Worm (Caenorhabditis elegans): ENCODE results near the gene nspc-17.
A peak's percentile ranks its signal among the peaks of the same experiment; 100 is the strongest.

Gene nspc-17

DNA sequence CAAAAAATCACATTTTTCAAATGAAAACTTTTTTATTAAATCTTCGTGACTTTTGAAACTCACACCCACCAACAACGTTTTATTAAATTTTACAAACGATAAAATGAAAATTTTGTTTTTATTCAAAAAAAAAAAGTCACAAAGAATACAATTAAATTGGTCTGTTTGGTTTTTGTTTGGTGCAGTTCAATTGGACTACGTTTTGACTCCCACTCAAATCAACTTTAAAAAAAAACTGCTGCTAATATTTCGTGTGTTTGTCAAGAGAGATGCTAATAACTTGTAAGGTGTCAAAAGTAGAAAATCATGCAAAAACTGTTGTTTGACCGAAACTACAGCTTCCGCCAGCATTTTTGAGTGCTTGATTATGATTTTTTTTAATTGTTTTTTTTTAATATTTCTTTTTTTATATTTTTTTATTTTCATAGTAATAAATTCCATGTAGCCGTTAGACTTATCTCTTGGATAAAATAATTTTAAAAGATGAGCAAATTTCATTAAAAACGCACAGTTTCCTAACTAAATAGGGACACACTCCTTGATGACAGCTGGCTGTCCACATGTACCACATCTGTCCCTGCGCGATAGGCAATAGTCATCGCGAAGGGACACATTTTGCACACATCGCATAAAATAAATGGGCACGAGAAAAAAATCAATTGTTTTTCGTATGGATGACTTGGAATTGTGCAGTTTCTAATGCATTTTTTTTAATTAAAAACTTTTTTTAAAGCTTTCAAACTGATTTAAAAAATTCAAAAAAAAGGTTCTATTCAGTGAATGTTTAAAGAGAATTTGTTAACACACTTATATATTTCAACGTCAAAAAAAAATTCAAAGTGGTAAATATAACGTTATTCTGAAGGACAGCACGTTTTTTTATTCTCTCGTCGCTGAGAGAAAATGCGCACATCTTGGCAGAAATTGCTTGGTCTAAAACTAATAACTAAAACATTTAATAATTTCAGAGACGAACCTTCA lies 634 bp upstream of the nspc-17 start:
- TF ChIP-seq nhr-76 (tag; optimal IDR thresholded peaks at IDR 0.05) (peak; percentile 28), drap-1 (GFP tag; optimal IDR thresholded peaks at IDR 0.05) (peak; percentile 96), mls-2 (tag; optimal IDR thresholded peaks at IDR 0.05) (peak; percentile 62), hlh-1 (tag; optimal IDR thresholded peaks at IDR 0.05) (peak; percentile 83), mep-1 (tag; optimal IDR thresholded peaks at IDR 0.05) (peak; percentile 98), nhr-237 (tag; optimal IDR thresholded peaks at IDR 0.05) (peak; percentile 100), ztf-11 (tag; optimal IDR thresholded peaks at IDR 0.05) (peak; percentile 96), mab-5 (tag; optimal IDR thresholded peaks at IDR 0.05) (peak; percentile 90), zip-8 (tag; optimal IDR thresholded peaks at IDR 0.05) (no peak), lsy-2 (tag; optimal IDR thresholded peaks at IDR 0.05) (peak; percentile 91), lin-13 (tag; optimal IDR thresholded peaks at IDR 0.05) (peak; percentile 94), elt-1 (tag; optimal IDR thresholded peaks at IDR 0.05; ENCODE audit: borderline replicate concordance, insufficient read depth) (peak; percentile 74), ceh-39 (tag; optimal IDR thresholded peaks at IDR 0.05) (peak; percentile 97), blmp-1 (tag; optimal IDR thresholded peaks at IDR 0.05) (peak; percentile 24), tbx-8 (GFP tag; optimal IDR thresholded peaks at IDR 0.05) (peak; percentile 39), nhr-28 (tag; optimal IDR thresholded peaks at IDR 0.05) (peak; percentile 11), ces-1 (GFP tag; optimal IDR thresholded peaks at IDR 0.05) (peak; percentile 99), lin-32 (GFP tag; optimal IDR thresholded peaks at IDR 0.05) (peak; percentile 68), sem-2 (GFP tag; optimal IDR thresholded peaks at IDR 0.05) (no peak), ceh-43 (GFP tag; optimal IDR thresholded peaks at IDR 0.05) (peak; percentile 62), sptf-1 (tag; optimal IDR thresholded peaks at IDR 0.05) (peak; percentile 88), flh-1 (GFP tag; optimal IDR thresholded peaks at IDR 0.05) (no peak), nhr-2 (tag; optimal IDR thresholded peaks at IDR 0.05) (peak; percentile 75), unc-39 (tag; optimal IDR thresholded peaks at IDR 0.05) (peak; percentile 80), cnd-1 (tag; optimal IDR thresholded peaks at IDR 0.05) (peak; percentile 87), ceh-83 (GFP tag; optimal IDR thresholded peaks at IDR 0.05) (peak; percentile 69), unc-62 (GFP tag; optimal IDR thresholded peaks at IDR 0.05) (peak; percentile 94), pha-4 (tag; optimal IDR thresholded peaks at IDR 0.05) (peak; percentile 99), ham-2 (GFP tag; optimal IDR thresholded peaks at IDR 0.05) (peak; percentile 8), nhr-12 (tag; optimal IDR thresholded peaks at IDR 0.05) (peak; percentile 97), elt-3 (tag; optimal IDR thresholded peaks at IDR 0.05) (peak; percentile 89), M03D4.4 (tag; optimal IDR thresholded peaks at IDR 0.05) (peak; percentile 68), bed-3 (GFP tag; optimal IDR thresholded peaks at IDR 0.05) (no peak), unc-120 (tag; optimal IDR thresholded peaks at IDR 0.05; ENCODE audit: poor library complexity, severe bottlenecking) (peak; percentile 93), snpc-4 (tag; optimal IDR thresholded peaks at IDR 0.05) (no peak)

DNA sequence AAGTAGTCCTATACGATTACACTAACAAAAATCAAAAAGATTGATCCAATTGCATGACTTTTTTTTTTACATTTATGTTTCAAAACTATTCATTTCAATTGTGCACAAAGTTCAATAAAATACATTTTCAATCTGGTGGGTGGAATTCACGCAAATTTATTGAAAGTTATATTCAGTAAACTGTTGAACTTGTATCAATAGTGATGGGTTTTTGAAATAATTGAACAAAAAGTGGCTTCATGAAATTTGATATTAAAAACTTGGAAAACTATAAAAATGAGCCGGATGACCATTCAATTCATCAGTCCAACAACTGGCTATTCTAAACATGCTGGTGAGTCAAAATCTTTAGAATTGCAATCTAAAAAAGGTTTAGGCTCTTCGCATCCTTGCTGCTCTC lies 1.7 kb downstream of the nspc-17 start, which contains the start of gene nspc-16:
TSS of gene nspc-16 (plus strand) at position 301 of the 400 bp plus-strand sequence.
- TF ChIP-seq mep-1 (tag; optimal IDR thresholded peaks at IDR 0.05): no peak
- TF ChIP-seq zip-8 (tag; optimal IDR thresholded peaks at IDR 0.05): no peak
- TF ChIP-seq nhr-2 (tag; optimal IDR thresholded peaks at IDR 0.05): no peak
- TF ChIP-seq lin-32 (GFP tag; optimal IDR thresholded peaks at IDR 0.05): no peak
- TF ChIP-seq unc-120 (tag; optimal IDR thresholded peaks at IDR 0.05; ENCODE audit: poor library complexity, severe bottlenecking): no peak
- TF ChIP-seq nhr-237 (tag; optimal IDR thresholded peaks at IDR 0.05): no peak
- no peak for TF ChIP-seq nhr-12 (tag; optimal IDR thresholded peaks at IDR 0.05)
- TF ChIP-seq lin-13 (tag; optimal IDR thresholded peaks at IDR 0.05): no peak
- TF ChIP-seq elt-1 (tag; optimal IDR thresholded peaks at IDR 0.05; ENCODE audit: borderline replicate concordance, insufficient read depth): no peak

DNA sequence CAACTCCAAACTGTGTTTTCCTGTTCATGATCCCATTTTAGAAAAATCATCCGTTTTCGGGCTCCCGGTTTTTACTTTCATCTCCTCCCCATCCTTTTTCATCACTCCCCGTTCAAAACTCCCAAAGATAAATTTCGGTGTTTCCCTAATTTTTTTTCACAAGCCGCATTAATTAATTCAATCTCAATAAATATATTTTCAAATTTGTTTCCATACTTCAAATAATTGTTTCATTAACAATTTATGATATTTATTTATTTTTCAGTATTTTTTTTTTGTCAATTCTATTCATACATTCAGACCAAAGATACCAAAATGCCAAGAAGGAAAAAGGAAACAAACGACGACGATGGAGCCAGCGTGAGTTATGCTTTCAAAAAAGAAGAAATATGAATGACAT lies 4.5 kb downstream of the nspc-17 start, which contains the start of gene D1025.1:
TSS of gene D1025.1 (plus strand) at position 301 of the 400 bp plus-strand sequence.
- no peak for TF ChIP-seq ztf-11 (tag; optimal IDR thresholded peaks at IDR 0.05)
- TF ChIP-seq lin-32 (GFP tag; optimal IDR thresholded peaks at IDR 0.05): no peak

Data from whole organism, mixed stage, embryonic.